Fruit fly (Drosophila melanogaster): ENCODE results near the gene Tbca.

dm6 chr3R:31764672-31765071, 21.4 kb downstream of the Tbca start, which contains the start of gene CG2150:
- no peak for TF ChIP-seq Sin3A (optimal IDR thresholded peaks at IDR 0.05)
- TF ChIP-seq Myc (optimal IDR thresholded peaks at IDR 0.05) = no peak
- TF ChIP-seq h (optimal IDR thresholded peaks at IDR 0.05) = no peak
- no peak for TF ChIP-seq ttk (optimal IDR thresholded peaks at IDR 0.05)

Data from Kc167 (cell line).